Fruit fly (Drosophila melanogaster): ENCODE measurements around the gene CG32576.

Gene CG32576

DNA sequence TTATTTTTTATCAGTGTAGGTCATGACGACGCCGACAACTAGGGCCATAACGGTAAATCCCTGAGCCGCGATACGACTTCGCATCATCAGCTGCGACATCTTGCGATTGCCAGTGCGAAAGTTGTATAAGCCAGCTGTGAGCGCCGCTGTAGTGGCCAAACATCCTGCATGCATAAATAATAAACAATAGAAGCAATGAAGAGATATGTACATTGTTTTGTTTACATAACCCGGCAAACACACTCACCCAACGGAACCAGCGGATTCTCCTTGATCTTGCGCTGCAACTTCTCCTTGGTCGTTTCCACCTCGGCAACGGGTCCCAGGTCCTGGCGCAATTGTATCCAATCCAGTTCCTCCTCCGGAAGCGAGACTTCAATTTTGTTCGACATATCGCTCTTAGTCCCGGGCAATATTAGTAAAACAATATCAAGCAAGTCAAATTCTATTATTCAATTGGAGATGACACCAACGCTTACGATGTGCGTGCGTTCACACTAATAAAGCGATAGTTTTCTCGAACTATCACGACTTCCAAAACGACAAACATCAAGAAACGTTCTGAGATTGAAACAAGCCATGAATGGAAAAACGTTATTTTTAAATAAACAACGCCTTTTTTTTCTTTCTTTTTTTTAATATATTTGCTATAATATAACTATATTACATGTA is 43.4 kb upstream of the CG32576 start (continued):
- 0 out of 2 replicates have a peak, but pooled peaks have one; percentile 10 for TF ChIP-seq CG1024 (GFP tag; IDR thresholded peaks at IDR 0.05)
- peak in 1 of 2 experiments; percentile 88 for TF ChIP-seq Pdp1 (GFP tag; optimal IDR thresholded peaks at IDR 0.05)
- no peak for TF ChIP-seq CG12299 (tag; optimal IDR thresholded peaks at IDR 0.05)
- TF ChIP-seq CG3995 (GFP tag; optimal IDR thresholded peaks at IDR 0.05): peak; percentile 95
- peak; percentile 2 for TF ChIP-seq wek (GFP tag; optimal IDR thresholded peaks at IDR 0.05)
- peak; percentile 90 for TF ChIP-seq CG15514 (GFP tag; optimal IDR thresholded peaks at IDR 0.05)
- no peak for TF ChIP-seq emc (GFP tag; optimal IDR thresholded peaks at IDR 0.05)
- TF ChIP-seq CG17802 (tag; optimal IDR thresholded peaks at IDR 0.05): peak; percentile 78
- TF ChIP-seq sug (tag; optimal IDR thresholded peaks at IDR 0.05): no peak
- peak; percentile 84 for TF ChIP-seq CG6791 (GFP tag; IDR thresholded peaks at IDR 0.05; ENCODE audit: partially characterized antibody)
- TF ChIP-seq CG2116 (GFP tag; optimal IDR thresholded peaks at IDR 0.05): peak; percentile 53
- TF ChIP-seq CoRest (tag; optimal IDR thresholded peaks at IDR 0.05): peak; percentile 28
- peak; percentile 85 for TF ChIP-seq row (GFP tag; IDR thresholded peaks at IDR 0.05)
- peak; percentile 70 for TF ChIP-seq sna (GFP tag; IDR thresholded peaks at IDR 0.05; ENCODE audit: partially characterized antibody)
- TF ChIP-seq Myb (GFP tag; optimal IDR thresholded peaks at IDR 0.05): peak; percentile 84
- no peak for TF ChIP-seq CG6765 (GFP tag; optimal IDR thresholded peaks at IDR 0.05)
- TF ChIP-seq CG30020 (tag; optimal IDR thresholded peaks at IDR 0.05): peak; percentile 92
- TF ChIP-seq Sin3A (optimal IDR thresholded peaks at IDR 0.05): peak; percentile 21
- TF ChIP-seq Dbx (GFP tag; IDR thresholded peaks at IDR 0.05): 0 out of 3 replicates have a peak, but pooled peaks have one; percentile 19
- TF ChIP-seq CG2129 (GFP tag; IDR thresholded peaks at IDR 0.05; ENCODE audit: partially characterized antibody): peak; percentile 71
- no peak for TF ChIP-seq Rx (GFP tag; IDR thresholded peaks at IDR 0.05)
- peak; percentile 67 for TF ChIP-seq hb (GFP tag; IDR thresholded peaks at IDR 0.05; ENCODE audit: partially characterized antibody)
- TF ChIP-seq hbn (GFP tag; IDR thresholded peaks at IDR 0.05; ENCODE audit: partially characterized antibody): peak; percentile 72
- peak; percentile 86 for TF ChIP-seq CG16813 (GFP tag; IDR thresholded peaks at IDR 0.05; ENCODE audit: partially characterized antibody)
- peak; percentile 72 for TF ChIP-seq CG9797 (GFP tag; optimal IDR thresholded peaks at IDR 0.05)
- TF ChIP-seq CG11456 (GFP tag; IDR thresholded peaks at IDR 0.05): no peak
- no peak for TF ChIP-seq CG2875 (GFP tag; optimal IDR thresholded peaks at IDR 0.05)
- TF ChIP-seq mld (GFP tag; IDR thresholded peaks at IDR 0.05; ENCODE audit: partially characterized antibody): peak; percentile 60; the same call in 1 of the 3 replicates
- TF ChIP-seq CG17361 (GFP tag; IDR thresholded peaks at IDR 0.05): 0 out of 3 replicates have a peak, but pooled peaks have one; percentile 10
- TF ChIP-seq nerfin-2 (GFP tag; IDR thresholded peaks at IDR 0.05; ENCODE audit: partially characterized antibody): 0 out of 2 replicates have a peak, but pooled peaks have one; percentile 15
- TF ChIP-seq Dref (GFP tag; IDR thresholded peaks at IDR 0.05): peak; percentile 48
- no peak for TF ChIP-seq CG9817 (tag; optimal IDR thresholded peaks at IDR 0.05)
- TF ChIP-seq vnd (GFP tag; IDR thresholded peaks at IDR 0.05; ENCODE audit: partially characterized antibody): peak; percentile 61; the same call in 2 of the 3 replicates
- TF ChIP-seq ranshi (GFP tag; IDR thresholded peaks at IDR 0.05): no peak
- TF ChIP-seq CG2712 (tag; optimal IDR thresholded peaks at IDR 0.05): no peak
- TF ChIP-seq Dll (GFP tag; IDR thresholded peaks at IDR 0.05; ENCODE audit: partially characterized antibody): peak; percentile 77
- TF ChIP-seq CG1603 (tag; optimal IDR thresholded peaks at IDR 0.05): peak; percentile 59
- TF ChIP-seq CG7357 (GFP tag; IDR thresholded peaks at IDR 0.05): peak; percentile 12; the same call in 2 of the 3 replicates
- TF ChIP-seq MBD-R2 (GFP tag; IDR thresholded peaks at IDR 0.05): peak; percentile 47; the same call in 1 of the 2 replicates
- TF ChIP-seq pfk (GFP tag; optimal IDR thresholded peaks at IDR 0.05): peak; percentile 95
- peak; percentile 71 for TF ChIP-seq Doc3 (GFP tag; IDR thresholded peaks at IDR 0.05; ENCODE audit: partially characterized antibody)
- TF ChIP-seq unc-4 (GFP tag; IDR thresholded peaks at IDR 0.05; ENCODE audit: partially characterized antibody): peak; percentile 71
- no peak for TF ChIP-seq Optix (GFP tag; IDR thresholded peaks at IDR 0.05)
- TF ChIP-seq Scr (GFP tag; IDR thresholded peaks at IDR 0.05; ENCODE audit: partially characterized antibody): peak; percentile 86
- TF ChIP-seq zf30C (GFP tag; optimal IDR thresholded peaks at IDR 0.05): peak; percentile 60
- TF ChIP-seq CG12659 (GFP tag; optimal IDR thresholded peaks at IDR 0.05): peak; percentile 39
- no peak for TF ChIP-seq CG1832 (GFP tag; optimal IDR thresholded peaks at IDR 0.05)
